Worm (Caenorhabditis elegans): Measurements from ENCODE around the gene T12A2.3.

DNA sequence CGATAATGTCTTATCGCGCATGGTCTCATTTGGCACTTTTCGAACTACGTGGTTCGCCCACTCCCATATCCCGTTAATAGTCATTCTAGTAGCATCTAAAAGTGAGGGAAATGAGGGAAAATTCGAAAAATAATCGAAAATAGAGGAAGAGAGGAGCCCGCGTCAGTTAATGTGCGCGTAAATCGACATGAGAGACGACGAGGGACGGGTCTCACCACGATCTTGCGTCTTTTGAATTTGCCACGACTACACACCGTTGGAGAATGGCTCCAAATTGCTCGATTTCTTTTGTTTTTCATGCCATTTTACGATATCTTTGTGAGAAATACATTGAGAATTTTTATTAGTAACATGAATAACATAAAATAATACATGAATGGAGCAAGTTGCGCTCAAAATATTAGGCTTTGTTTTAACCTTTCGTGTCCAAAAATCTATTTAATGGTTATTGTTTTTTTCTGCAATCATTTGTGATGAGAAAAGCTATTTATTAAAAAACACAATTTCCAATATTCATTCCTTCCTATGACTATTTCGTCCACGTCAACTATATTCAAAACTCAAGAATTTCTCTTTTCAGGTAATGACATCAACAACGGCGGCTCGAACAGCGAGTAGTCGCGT, 7.5 kb downstream of the T12A2.3 start, which contains the start of the genes gen-1 and stt-3:
- TF ChIP-seq tbx-11 (GFP tag; IDR thresholded peaks at IDR 0.05) = no peak
- TF ChIP-seq ama-1 (optimal IDR thresholded peaks at IDR 0.05) = no peak
- no peak for TF ChIP-seq hnd-1 (tag; optimal IDR thresholded peaks at IDR 0.05)
- no peak for TF ChIP-seq scrt-1 (GFP tag; IDR thresholded peaks at IDR 0.05)

Data from whole organism, early embryonic.